Fruit fly (Drosophila melanogaster): ENCODE results near the gene CG34159.

CG34159 gene

DNA sequence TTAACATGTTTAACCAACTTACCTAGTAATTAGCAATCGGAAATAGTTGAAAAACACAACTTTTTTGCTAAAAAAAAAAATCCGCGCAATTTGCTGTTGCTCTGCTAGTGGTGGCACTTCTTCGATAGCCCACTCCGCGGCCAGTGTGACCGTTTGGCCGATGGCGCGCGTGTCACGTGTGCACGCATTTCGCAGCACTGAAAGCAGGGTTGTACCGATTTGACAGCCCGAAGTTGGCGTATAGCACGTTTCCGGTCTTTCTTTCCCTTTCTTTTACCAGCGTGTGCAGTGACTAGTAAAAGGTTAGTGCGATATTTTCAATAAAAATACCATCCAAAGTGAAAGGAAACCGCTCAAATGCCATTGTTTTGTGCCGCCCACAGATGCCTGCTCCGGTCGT is 3.3 kb downstream of the CG34159 start, which contains the start of the genes Ripalpha and RpL7 (continued):
- peak; percentile 89 for TF ChIP-seq Blimp-1 (GFP tag; optimal IDR thresholded peaks at IDR 0.05)
- TF ChIP-seq CG11398 (GFP tag; optimal IDR thresholded peaks at IDR 0.05), result peak; percentile 98
- peak; percentile 98 for TF ChIP-seq CrebB (tag; optimal IDR thresholded peaks at IDR 0.05)
- peak; percentile 97 for TF ChIP-seq Awh (GFP tag; IDR thresholded peaks at IDR 0.05)
- TF ChIP-seq CG10321 (GFP tag; IDR thresholded peaks at IDR 0.05), result peak; percentile 85
- TF ChIP-seq D19A (tag; optimal IDR thresholded peaks at IDR 0.05), result peak; percentile 51
- peak; percentile 97 for TF ChIP-seq CG5245 (GFP tag; optimal IDR thresholded peaks at IDR 0.05)
- TF ChIP-seq CG9876 (GFP tag; optimal IDR thresholded peaks at IDR 0.05), result peak; percentile 99
- TF ChIP-seq CoRest (tag; optimal IDR thresholded peaks at IDR 0.05), result peak; percentile 92
- TF ChIP-seq CG17829 (tag; optimal IDR thresholded peaks at IDR 0.05), result peak; percentile 90
- TF ChIP-seq pnt (GFP tag; optimal IDR thresholded peaks at IDR 0.05), result peak; percentile 85
- TF ChIP-seq Taf1 (GFP tag; IDR thresholded peaks at IDR 0.05), result peak; percentile 80; the same call in 1 of the 2 replicates
- TF ChIP-seq danr (GFP tag; IDR thresholded peaks at IDR 0.05), result peak; percentile 81
- peak; percentile 99 for TF ChIP-seq CG11456 (GFP tag; IDR thresholded peaks at IDR 0.05)
- TF ChIP-seq otp (GFP tag; IDR thresholded peaks at IDR 0.05), result peak; percentile 99
- peak; percentile 99 for TF ChIP-seq NfI (GFP tag; optimal IDR thresholded peaks at IDR 0.05)
- TF ChIP-seq Dbx (GFP tag; IDR thresholded peaks at IDR 0.05), result peak; percentile 99
- TF ChIP-seq Hr39 (optimal IDR thresholded peaks at IDR 0.05), result no peak
- TF ChIP-seq gsb (GFP tag; IDR thresholded peaks at IDR 0.05), result peak; percentile 88
- TF ChIP-seq CG10565 (GFP tag; optimal IDR thresholded peaks at IDR 0.05), result peak; percentile 91
- peak; percentile 77 for TF ChIP-seq zf30C (GFP tag; optimal IDR thresholded peaks at IDR 0.05)
- peak; percentile 91 for TF ChIP-seq dmrt11E (tag; optimal IDR thresholded peaks at IDR 0.05)
- TF ChIP-seq CG4328 (GFP tag; optimal IDR thresholded peaks at IDR 0.05), result peak; percentile 99
- TF ChIP-seq CG11093 (GFP tag; IDR thresholded peaks at IDR 0.05), result peak; percentile 72
- TF ChIP-seq pita (GFP tag; optimal IDR thresholded peaks at IDR 0.05), result no peak
- peak; percentile 98 for TF ChIP-seq CG7786 (GFP tag; optimal IDR thresholded peaks at IDR 0.05)
- TF ChIP-seq CG1024 (GFP tag; IDR thresholded peaks at IDR 0.05), result peak; percentile 94
- TF ChIP-seq wek (GFP tag; optimal IDR thresholded peaks at IDR 0.05), result peak; percentile 95
- peak; percentile 97 for TF ChIP-seq phol (tag; optimal IDR thresholded peaks at IDR 0.05)
- no peak for TF ChIP-seq CG11504 (tag; optimal IDR thresholded peaks at IDR 0.05)
- TF ChIP-seq mam (GFP tag; optimal IDR thresholded peaks at IDR 0.05), result peak; percentile 94
- TF ChIP-seq Dfd (GFP tag; optimal IDR thresholded peaks at IDR 0.05), result no peak
- peak; percentile 98 for TF ChIP-seq ken (GFP tag; IDR thresholded peaks at IDR 0.05)
- TF ChIP-seq jing (GFP tag; optimal IDR thresholded peaks at IDR 0.05), result peak; percentile 88
- TF ChIP-seq maf-S (GFP tag; optimal IDR thresholded peaks at IDR 0.05), result peak; percentile 98
- TF ChIP-seq Dip3 (GFP tag; optimal IDR thresholded peaks at IDR 0.05), result peak; percentile 97
- TF ChIP-seq HmgD (GFP tag; optimal IDR thresholded peaks at IDR 0.05), result peak; percentile 99
- TF ChIP-seq nerfin-1 (tag; optimal IDR thresholded peaks at IDR 0.05), result peak; percentile 91
- TF ChIP-seq gcm (GFP tag; optimal IDR thresholded peaks at IDR 0.05), result peak; percentile 92
- TF ChIP-seq CG10979 (tag; optimal IDR thresholded peaks at IDR 0.05), result peak; percentile 86
- peak; percentile 98 for TF ChIP-seq Rx (GFP tag; IDR thresholded peaks at IDR 0.05)
- peak; percentile 95 for TF ChIP-seq C15 (GFP tag; IDR thresholded peaks at IDR 0.05)
- TF ChIP-seq CG1832 (GFP tag; optimal IDR thresholded peaks at IDR 0.05), result peak; percentile 64
- TF ChIP-seq CG4707 (GFP tag; optimal IDR thresholded peaks at IDR 0.05), result peak; percentile 94
- TF ChIP-seq CG15601 (tag; optimal IDR thresholded peaks at IDR 0.05), result peak; percentile 95
- TF ChIP-seq CG8089 (GFP tag; optimal IDR thresholded peaks at IDR 0.05), result peak; percentile 98
- TF ChIP-seq ATbp (GFP tag; optimal IDR thresholded peaks at IDR 0.05), result peak; percentile 98
- peak; percentile 92 for TF ChIP-seq Mrtf (GFP tag; IDR thresholded peaks at IDR 0.05)
- TF ChIP-seq CG18476 (GFP tag; optimal IDR thresholded peaks at IDR 0.05), result peak; percentile 92
- TF ChIP-seq NFAT (GFP tag; IDR thresholded peaks at IDR 0.05), result peak; percentile 99
- TF ChIP-seq NC2α (GFP tag; optimal IDR thresholded peaks at IDR 0.05), result peak; percentile 97

All from whole organism, embryonic.